Fruit fly (Drosophila melanogaster) whole organism, embryonic: Measurements from ENCODE around the gene mthl12.

Experiments
- CG12071 ChIP-seq: fragments of 200-800 bp; sonication (Bioruptor generic); optimal IDR thresholded peaks from 3 replicates; lab custom pipeline; 2018; ENCODE audit warnings: missing biosample characterization, mild to moderate bottlenecking, missing genetic modification characterization
- CG13424 ChIP-seq: fragments of 200-800 bp; sonication (Bioruptor generic); optimal IDR thresholded peaks from 2 replicates; lab custom pipeline; 2019; ENCODE audit warnings: missing biosample characterization, mild to moderate bottlenecking, missing genetic modification characterization, moderate library complexity
- CG14860 ChIP-seq: fragments of 200-800 bp; sonication (Bioruptor generic); IDR thresholded peaks from 3 replicates; pipeline ENCODE4 v1.3.6; 2022; ENCODE audit warnings: missing biosample characterization, missing genetic modification characterization; ENCODE audit not compliant: partially characterized antibody
- CG30431 ChIP-seq: fragments of 200-800 bp; sonication (Bioruptor generic); optimal IDR thresholded peaks from 2 replicates; lab custom pipeline; 2017; ENCODE audit warnings: missing biosample characterization, missing genetic modification characterization
- CG9932 ChIP-seq: fragments of 200-800 bp; sonication (Bioruptor generic); IDR thresholded peaks from 2 replicates; pipeline ENCODE4 v1.3.6; 2022; ENCODE audit warnings: missing biosample characterization, missing genetic modification characterization
- MESR4 ChIP-seq: fragments of 200-800 bp; sonication (Bioruptor generic); optimal IDR thresholded peaks from 2 replicates; lab custom pipeline; 2018; ENCODE audit warnings: missing biosample characterization, mild to moderate bottlenecking, missing genetic modification characterization, moderate library complexity
- crp ChIP-seq, 2 experiments: fragments of 200-800 bp; sonication (Bioruptor generic); optimal IDR thresholded peaks; 2 replicates in 1 of 2; 3 replicates in 1 of 2; lab custom pipeline; 2017; ENCODE audit warnings: missing biosample characterization in 2 of 2, missing genetic modification characterization in 2 of 2, mild to moderate bottlenecking in 1 of 2, moderate library complexity in 1 of 2
- exex ChIP-seq: fragments of 200-800 bp; sonication (Bioruptor generic); optimal IDR thresholded peaks from 4 replicates; lab custom pipeline; 2018; ENCODE audit warnings: missing biosample characterization, mild to moderate bottlenecking, missing genetic modification characterization, moderate library complexity
- fd64A ChIP-seq: fragments of 200-800 bp; sonication (Bioruptor generic); optimal IDR thresholded peaks from 3 replicates; lab custom pipeline; 2018; ENCODE audit warnings: missing biosample characterization, mild to moderate bottlenecking, missing genetic modification characterization
- peb ChIP-seq: fragments of 200-800 bp; sonication (Bioruptor generic); IDR thresholded peaks from 2 replicates; pipeline ENCODE4 v1.3.6; 2022; ENCODE audit warnings: missing biosample characterization, missing genetic modification characterization
- sd ChIP-seq: fragments of 200-800 bp; sonication (Bioruptor generic); optimal IDR thresholded peaks from 3 replicates; lab custom pipeline; 2018; ENCODE audit warnings: missing biosample characterization, mild to moderate bottlenecking, missing genetic modification characterization, moderate library complexity
- tio ChIP-seq: fragments of 200-800 bp; sonication (Bioruptor generic); optimal IDR thresholded peaks from 2 replicates; lab custom pipeline; 2017; ENCODE audit warnings: missing biosample characterization, missing genetic modification characterization, inconsistent platforms
- vnd ChIP-seq: fragments of 200-800 bp; sonication (Bioruptor generic); IDR thresholded peaks from 3 replicates; pipeline ENCODE4 v1.3.6; 2022; ENCODE audit warnings: missing biosample characterization, missing genetic modification characterization; ENCODE audit not compliant: partially characterized antibody

DNA sequence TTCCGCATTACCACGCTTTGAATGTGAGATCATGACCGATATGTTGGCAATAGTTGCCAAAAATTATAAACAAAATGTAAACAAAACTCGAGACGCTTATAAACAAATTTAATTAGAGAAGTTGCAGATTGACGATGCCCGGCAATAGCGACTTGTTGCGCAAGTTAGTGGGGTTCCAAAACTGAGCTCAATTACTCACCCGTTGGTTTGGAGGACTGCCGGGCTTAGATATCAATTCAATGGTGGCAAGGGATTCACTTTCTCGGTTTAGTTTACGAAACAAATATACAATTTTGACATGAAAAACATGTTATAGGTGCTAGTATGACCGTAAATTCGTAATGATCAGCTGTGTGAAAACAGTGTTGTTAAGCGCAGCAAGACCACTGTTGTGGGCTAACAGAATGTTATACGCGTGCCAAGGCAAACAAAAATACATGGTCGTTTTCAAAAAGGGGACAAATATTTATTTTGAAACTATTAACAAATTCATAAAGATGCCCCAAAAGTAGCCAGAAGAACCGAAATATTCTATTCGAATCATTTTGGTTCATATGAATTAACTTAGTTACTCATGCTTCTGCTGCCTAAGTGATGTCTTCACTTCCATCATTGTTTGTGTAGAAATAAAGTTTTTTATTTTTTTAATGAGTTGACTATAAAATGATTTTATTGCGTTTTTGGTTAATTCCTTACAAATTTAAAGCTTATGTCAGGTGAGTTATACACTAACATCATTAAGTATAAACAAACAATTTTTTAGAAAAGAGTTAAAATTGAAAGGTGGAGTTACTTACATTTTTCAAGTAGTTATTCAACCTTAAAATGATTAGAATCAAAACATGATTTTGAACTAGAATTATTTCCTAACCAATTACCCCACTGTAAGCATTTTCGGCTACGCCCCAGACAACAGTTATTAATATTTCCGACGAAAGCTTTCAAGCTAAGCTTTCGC is 13.4 kb downstream of the mthl12 start, which contains the start of gene Elp6:
- peak; percentile 50 to 89 for TF ChIP-seq crp (GFP tag; optimal IDR thresholded peaks at IDR 0.05; lab: Kevin White, UChicago)
- no peak for TF ChIP-seq CG12071
- TF ChIP-seq peb (GFP tag; lab: Robert Waterston, UW), result no peak
- peak; percentile 4 for TF ChIP-seq CG30431 (GFP tag; lab: Kevin White, UChicago)
- peak; percentile 70 for TF ChIP-seq CG9932 (GFP tag; lab: Robert Waterston, UW)
- no peak for TF ChIP-seq sd (tag; lab: Kevin White, UChicago)
- TF ChIP-seq tio (GFP tag; lab: Kevin White, UChicago), result peak; percentile 82
- TF ChIP-seq CG13424, result peak; percentile 67
- no peak for TF ChIP-seq vnd
- no peak for TF ChIP-seq CG14860 (GFP tag; lab: Robert Waterston, UW)
- TF ChIP-seq fd64A (GFP tag; lab: Kevin White, UChicago), result no peak
- TF ChIP-seq exex, result peak; percentile 33
- TF ChIP-seq MESR4 (GFP tag; lab: Kevin White, UChicago), result peak; percentile 23
